Fruit fly (Drosophila melanogaster) whole organism, pupa: ENCODE results near the gene CG13282.

Experiments
- CG10348 ChIP-seq: fragments of 200-800 bp; sonication (Bioruptor generic); IDR thresholded peaks from 2 replicates; pipeline ENCODE4 v1.3.6; 2022; ENCODE audit warnings: missing biosample characterization, missing genetic modification characterization
- CG12605 ChIP-seq: fragments of 200-800 bp; sonication (Bioruptor generic); IDR thresholded peaks from 2 replicates; pipeline ENCODE4 v1.3.6; 2022; ENCODE audit warnings: missing biosample characterization, missing genetic modification characterization
- CG14655 ChIP-seq: fragments of 200-800 bp; sonication (Bioruptor generic); optimal IDR thresholded peaks from 3 replicates; lab custom pipeline; 2017; ENCODE audit warnings: mild to moderate bottlenecking, missing biosample characterization, missing genetic modification reagents, missing genetic modification characterization
- CG15710 ChIP-seq: fragments of 200-800 bp; sonication (Bioruptor generic); optimal IDR thresholded peaks from 2 replicates; lab custom pipeline; 2018; ENCODE audit warnings: missing biosample characterization, mild to moderate bottlenecking, missing genetic modification characterization, moderate library complexity
- CG32121 ChIP-seq: fragments of 200-800 bp; sonication (Bioruptor generic); IDR thresholded peaks from 2 replicates; pipeline ENCODE4 v1.3.6; 2022; ENCODE audit warnings: missing biosample characterization, missing genetic modification characterization
- CG34367 ChIP-seq: fragments of 200-800 bp; sonication (Bioruptor generic); optimal IDR thresholded peaks from 2 replicates; lab custom pipeline; 2018; ENCODE audit warnings: missing biosample characterization, mild to moderate bottlenecking, missing genetic modification characterization
- CG4496 ChIP-seq: fragments of 200-800 bp; sonication (Bioruptor generic); IDR thresholded peaks from 3 replicates; pipeline ENCODE4 v1.3.6; 2022; ENCODE audit warnings: missing biosample characterization, missing genetic modification characterization
- CG8301 ChIP-seq: fragments of 200-800 bp; sonication (Bioruptor generic); optimal IDR thresholded peaks from 2 replicates; lab custom pipeline; 2018; ENCODE audit warnings: missing biosample characterization, mild to moderate bottlenecking, missing genetic modification characterization
- CG9948 ChIP-seq: fragments of 200-800 bp; sonication (Bioruptor generic); optimal IDR thresholded peaks from 2 replicates; lab custom pipeline; 2018; ENCODE audit warnings: missing biosample characterization, mild to moderate bottlenecking, missing genetic modification characterization, moderate library complexity
- D1 ChIP-seq: fragments of 200-800 bp; sonication (Bioruptor generic); optimal IDR thresholded peaks from 2 replicates; lab custom pipeline; 2018; ENCODE audit warnings: missing biosample characterization, mild to moderate bottlenecking, missing genetic modification characterization, moderate library complexity
- EcR ChIP-seq: fragments of 200-800 bp; sonication (Bioruptor generic); optimal IDR thresholded peaks from 3 replicates; lab custom pipeline; 2019; ENCODE audit warnings: missing biosample characterization, missing genetic modification characterization, mild to moderate bottlenecking, moderate library complexity, missing genetic modification reagents
- Ets98B ChIP-seq: fragments of 200-800 bp; sonication (Bioruptor generic); IDR thresholded peaks from 2 replicates; pipeline ENCODE4 v1.3.6; 2022; ENCODE audit warnings: missing biosample characterization, missing genetic modification characterization
- Pif1A ChIP-seq: fragments of 200-800 bp; sonication (Bioruptor generic); optimal IDR thresholded peaks from 3 replicates; lab custom pipeline; 2016; ENCODE audit warnings: missing biosample characterization, missing genetic modification characterization
- Pif1B ChIP-seq: fragments of 200-800 bp; sonication (Bioruptor generic); optimal IDR thresholded peaks from 3 replicates; lab custom pipeline; 2016; ENCODE audit warnings: missing biosample characterization, missing genetic modification characterization
- Snoo ChIP-seq: fragments of 200-800 bp; sonication (Bioruptor generic); optimal IDR thresholded peaks from 3 replicates; lab custom pipeline; 2017; ENCODE audit warnings: missing biosample characterization, mild to moderate bottlenecking, missing genetic modification characterization, inconsistent platforms
- fd96Ca ChIP-seq: fragments of 200-800 bp; sonication (Bioruptor generic); IDR thresholded peaks from 3 replicates; pipeline ENCODE4 v1.3.6; 2022; ENCODE audit warnings: missing biosample characterization, missing genetic modification characterization
- gl ChIP-seq: fragments of 200-800 bp; sonication (Bioruptor generic); optimal IDR thresholded peaks from 2 replicates; lab custom pipeline; 2018; ENCODE audit warnings: missing biosample characterization, mild to moderate bottlenecking, missing genetic modification characterization
- rn ChIP-seq: fragments of 200-800 bp; sonication (Bioruptor generic); IDR thresholded peaks from 2 replicates; pipeline ENCODE4 v1.3.6; 2022; ENCODE audit warnings: missing biosample characterization, missing genetic modification characterization

CG13282 gene

DNA sequence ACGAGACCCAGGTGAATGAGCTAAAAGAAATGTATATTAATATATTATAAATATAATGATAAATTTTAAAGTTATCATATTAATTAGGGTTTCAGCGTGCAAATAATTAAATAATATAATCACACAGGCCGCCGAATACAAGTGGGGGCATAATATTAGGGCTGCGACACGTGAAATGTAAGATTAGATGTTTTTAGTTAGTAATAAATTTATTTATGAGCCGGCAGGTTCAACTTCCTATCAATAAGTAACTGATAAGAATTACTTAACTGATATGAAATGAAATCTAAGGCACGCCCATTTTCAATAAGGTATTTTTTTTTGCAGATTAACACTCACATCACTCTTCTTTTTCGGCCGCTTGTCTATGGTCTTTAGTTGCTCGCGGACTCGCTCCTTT lies 44.4 kb downstream of the CG13282 start:
- no peak for TF ChIP-seq CG12605
- no peak for TF ChIP-seq CG14655 (GFP tag; lab: Kevin White, UChicago)
- TF ChIP-seq fd96Ca (GFP tag; lab: Robert Waterston, UW): no peak
- no peak for TF ChIP-seq EcR
- no peak for TF ChIP-seq D1 (tag; lab: Kevin White, UChicago)
- no peak for TF ChIP-seq CG10348 (GFP tag; lab: Robert Waterston, UW)
- TF ChIP-seq Pif1A (GFP tag; lab: Kevin White, UChicago): no peak
- TF ChIP-seq gl (tag; lab: Kevin White, UChicago): no peak
- TF ChIP-seq CG32121 (GFP tag; lab: Robert Waterston, UW): no peak
- no peak for TF ChIP-seq Pif1B
- no peak for TF ChIP-seq CG34367
- TF ChIP-seq rn (GFP tag; lab: Robert Waterston, UW): no peak

DNA sequence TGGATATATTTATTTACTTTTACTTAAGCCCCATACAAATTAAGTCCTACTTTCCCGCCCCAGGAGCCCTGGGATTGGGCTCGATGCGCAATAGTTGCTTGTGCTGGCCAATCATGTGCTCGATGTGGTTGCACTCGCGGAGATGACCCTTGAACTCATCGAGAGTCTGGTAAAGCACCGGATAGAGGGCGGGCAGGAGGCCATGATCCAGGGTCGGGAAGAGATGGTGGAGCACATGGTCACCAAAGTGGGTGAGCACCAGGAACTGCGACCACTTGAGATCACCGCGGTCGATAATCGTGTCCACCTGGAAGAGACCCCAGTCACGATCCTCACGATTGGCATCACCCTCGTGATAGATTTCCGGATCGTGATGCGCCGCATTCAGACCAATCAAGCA lies 45.4 kb downstream of the CG13282 start:
- TF ChIP-seq CG9948 (no peak), CG10348 (GFP tag; lab: Robert Waterston, UW) (no peak), Ets98B (no peak), Pif1B (no peak), gl (tag; lab: Kevin White, UChicago) (no peak), CG12605 (no peak), EcR (no peak), Pif1A (GFP tag; lab: Kevin White, UChicago) (no peak), Snoo (tag; lab: Kevin White, UChicago) (no peak), CG8301 (tag; lab: Kevin White, UChicago) (no peak), CG15710 (no peak)

DNA sequence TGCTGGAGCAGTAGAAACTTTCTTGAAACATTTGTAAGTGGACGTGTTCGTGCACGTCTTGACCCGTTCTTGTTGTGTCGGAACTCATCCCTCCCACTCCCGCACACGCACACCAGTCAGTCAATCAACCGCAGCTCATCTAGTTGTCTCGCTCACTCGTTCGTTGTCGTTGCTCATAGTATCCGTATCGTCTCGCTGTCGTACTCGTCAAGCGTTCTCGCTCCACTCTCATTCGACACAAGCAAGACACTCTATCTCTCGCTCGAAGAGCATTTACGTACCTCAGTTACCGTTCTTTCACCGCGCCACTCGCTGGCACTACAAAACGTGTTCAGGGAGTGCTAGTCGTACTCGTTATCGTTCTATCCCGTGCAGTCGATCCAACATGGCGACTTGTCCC lies 46.8 kb downstream of the CG13282 start:
- TF ChIP-seq EcR (no peak), CG10348 (GFP tag; lab: Robert Waterston, UW) (no peak), CG4496 (no peak), rn (GFP tag; lab: Robert Waterston, UW) (no peak), Ets98B (no peak)
